Worm (Caenorhabditis elegans) whole organism, L1 larva: Measurements from ENCODE around the gene frm-3.

Source experiments
- C16A3.4 ChIP-seq: fragments of 150-350 bp; optimal IDR thresholded peaks from 2 replicates; lab custom pipeline; 2014; ENCODE audit warnings: missing biosample characterization, missing genetic modification characterization
- C34B4.2 ChIP-seq: sonication (generic microtip); optimal IDR thresholded peaks from 2 replicates; lab custom pipeline; 2017; ENCODE audit warnings: mild to moderate bottlenecking, missing genetic modification characterization, missing compliant biosample characterization
- aha-1 ChIP-seq: fragments of 150-350 bp; optimal IDR thresholded peaks from 2 replicates; lab custom pipeline; 2014; ENCODE audit warnings: missing biosample characterization, missing genetic modification characterization
- alr-1 ChIP-seq: fragments of 200-800 bp; sonication (Bioruptor generic); optimal IDR thresholded peaks from 2 replicates; lab custom pipeline; 2018; ENCODE audit warnings: borderline replicate concordance, mild to moderate bottlenecking, missing genetic modification characterization, missing compliant biosample characterization
- aly-2 ChIP-seq: fragments of 150-350 bp; optimal IDR thresholded peaks from 2 replicates; lab custom pipeline; 2014; ENCODE audit warnings: missing biosample characterization, missing genetic modification characterization
- blmp-1 ChIP-seq: fragments of 150-350 bp; optimal IDR thresholded peaks from 2 replicates; lab custom pipeline; 2014; ENCODE audit warnings: missing biosample characterization, missing genetic modification characterization
- ceh-63 ChIP-seq: fragments of 200-800 bp; sonication (Bioruptor generic); optimal IDR thresholded peaks from 2 replicates; lab custom pipeline; 2018; ENCODE audit warnings: mild to moderate bottlenecking, missing genetic modification characterization, missing compliant biosample characterization
- ceh-8 ChIP-seq: fragments of 200-800 bp; sonication (Bioruptor generic); optimal IDR thresholded peaks from 2 replicates; lab custom pipeline; 2018; ENCODE audit warnings: mild to moderate bottlenecking, missing genetic modification characterization, moderate library complexity, missing compliant biosample characterization
- ceh-82 ChIP-seq, 3 experiments: fragments of 150-350 bp in 1 of 3; sonication (generic microtip) in 2 of 3; optimal IDR thresholded peaks; 2 replicates each; lab custom pipeline; 2014 to 2017; ENCODE audit warnings: missing biosample characterization in 3 of 3, missing genetic modification characterization in 3 of 3
- ceh-88 ChIP-seq: fragments of 200-800 bp; sonication (Bioruptor generic); IDR thresholded peaks from 2 replicates; pipeline ENCODE4 v1.3.6; 2022; ENCODE audit warnings: missing genetic modification characterization, missing compliant biosample characterization
- ceh-90 ChIP-seq: sonication (generic microtip); optimal IDR thresholded peaks from 2 replicates; lab custom pipeline; 2016; ENCODE audit warnings: missing genetic modification characterization, missing compliant biosample characterization
- dpl-1 ChIP-seq, 3 experiments: fragments of 150-350 bp in 2 of 3; sonication (generic microtip) in 1 of 3; optimal IDR thresholded peaks; 2 replicates each; lab custom pipeline; 2014 to 2017; ENCODE audit warnings: missing biosample characterization in 3 of 3, missing genetic modification characterization in 3 of 3, missing genetic modification reagents in 3 of 3
- dsc-1 ChIP-seq: sonication (generic microtip); optimal IDR thresholded peaks from 2 replicates; lab custom pipeline; 2016; ENCODE audit warnings: mild to moderate bottlenecking, missing genetic modification characterization, missing compliant biosample characterization
- egl-13 ChIP-seq: sonication (generic microtip); optimal IDR thresholded peaks from 2 replicates; lab custom pipeline; 2016; ENCODE audit warnings: missing genotype, missing genetic modification reagents, missing genetic modification characterization, missing compliant biosample characterization
- egl-27 ChIP-seq, 2 experiments: fragments of 150-350 bp in 1 of 2; sonication (generic microtip); optimal IDR thresholded peaks; 3 replicates each; lab custom pipeline; 2017 to 2018; ENCODE audit warnings: missing biosample characterization in 2 of 2, missing genetic modification characterization in 2 of 2, missing genetic modification reagents in 2 of 2
- ets-5 ChIP-seq: fragments of 200-800 bp; sonication (Bioruptor generic); IDR thresholded peaks from 2 replicates; pipeline ENCODE4 v1.3.6; 2022; ENCODE audit warnings: missing genetic modification characterization, missing compliant biosample characterization
- fkh-10 ChIP-seq: sonication (generic microtip); optimal IDR thresholded peaks from 2 replicates; lab custom pipeline; 2017; ENCODE audit warnings: missing biosample characterization, missing genetic modification reagents, missing genetic modification characterization
- fkh-4 ChIP-seq: sonication (generic microtip); optimal IDR thresholded peaks from 2 replicates; lab custom pipeline; 2016; ENCODE audit warnings: missing compliant biosample characterization, missing genetic modification characterization, borderline replicate concordance
- fkh-8 ChIP-seq: sonication (generic microtip); optimal IDR thresholded peaks from 2 replicates; lab custom pipeline; 2016; ENCODE audit warnings: mild to moderate bottlenecking, missing genetic modification characterization, missing compliant biosample characterization
- grh-1 ChIP-seq: fragments of 200-800 bp; sonication (Bioruptor generic); IDR thresholded peaks from 2 replicates; pipeline ENCODE4 v1.3.6; 2022; ENCODE audit warnings: missing genetic modification reagents, missing genetic modification characterization, missing compliant biosample characterization
- lin-14 ChIP-seq: fragments of 200-800 bp; sonication (Bioruptor generic); optimal IDR thresholded peaks from 2 replicates; lab custom pipeline; 2018; ENCODE audit warnings: mild to moderate bottlenecking, missing genetic modification characterization, moderate library complexity, missing compliant biosample characterization
- lin-39 ChIP-seq: fragments of 150-350 bp; optimal IDR thresholded peaks from 2 replicates; lab custom pipeline; 2014; ENCODE audit warnings: missing biosample characterization, missing genetic modification reagents, missing genetic modification characterization
- lir-3 ChIP-seq: sonication (generic microtip); optimal IDR thresholded peaks from 2 replicates; lab custom pipeline; 2016; ENCODE audit warnings: mild to moderate bottlenecking, missing genetic modification characterization, moderate library complexity, missing compliant biosample characterization; ENCODE audit not compliant: poor library complexity
- lsy-2 ChIP-seq, 2 experiments: fragments of 150-350 bp; optimal IDR thresholded peaks; 2 replicates each; lab custom pipeline; 2014; ENCODE audit warnings: missing biosample characterization in 2 of 2, missing genetic modification characterization in 2 of 2
- mab-9 ChIP-seq: fragments of 200-800 bp; sonication (Bioruptor generic); IDR thresholded peaks from 2 replicates; pipeline ENCODE4 v1.3.6; 2022; ENCODE audit warnings: missing genetic modification reagents, missing genetic modification characterization, missing compliant biosample characterization
- mef-2 ChIP-seq: fragments of 150-350 bp; optimal IDR thresholded peaks from 2 replicates; lab custom pipeline; 2014; ENCODE audit warnings: missing biosample characterization, missing genetic modification characterization
- mep-1 ChIP-seq: fragments of 150-350 bp; optimal IDR thresholded peaks from 2 replicates; lab custom pipeline; 2014; ENCODE audit warnings: missing biosample characterization, missing genetic modification characterization
- nhr-11 ChIP-seq: fragments of 150-350 bp; optimal IDR thresholded peaks from 2 replicates; lab custom pipeline; 2014; ENCODE audit warnings: missing biosample characterization, missing genetic modification characterization
- nhr-12 ChIP-seq: sonication (generic microtip); optimal IDR thresholded peaks from 2 replicates; lab custom pipeline; 2017; ENCODE audit warnings: missing biosample characterization, missing genetic modification characterization
- nhr-19 ChIP-seq: fragments of 200-800 bp; sonication (Bioruptor generic); conservative IDR thresholded peaks from 2 replicates; pipeline ENCODE4 v1.3.6; 2022; ENCODE audit warnings: missing genetic modification characterization, missing compliant biosample characterization
- nhr-20 ChIP-seq: sonication (generic microtip); optimal IDR thresholded peaks from 2 replicates; lab custom pipeline; 2016; ENCODE audit warnings: mild to moderate bottlenecking, missing genetic modification characterization, missing compliant biosample characterization
- nhr-237 ChIP-seq: fragments of 150-350 bp; optimal IDR thresholded peaks from 2 replicates; lab custom pipeline; 2014; ENCODE audit warnings: missing biosample characterization, missing genetic modification characterization
- nhr-28 ChIP-seq: fragments of 150-350 bp; optimal IDR thresholded peaks from 2 replicates; lab custom pipeline; 2014; ENCODE audit warnings: missing biosample characterization, missing genetic modification characterization
- nhr-47 ChIP-seq: sonication (generic microtip); optimal IDR thresholded peaks from 2 replicates; lab custom pipeline; 2016; ENCODE audit warnings: mild to moderate bottlenecking, missing genetic modification characterization, moderate library complexity, missing compliant biosample characterization
- nhr-71 ChIP-seq: sonication (generic microtip); optimal IDR thresholded peaks from 2 replicates; lab custom pipeline; 2016; ENCODE audit warnings: mild to moderate bottlenecking, missing genetic modification characterization, moderate library complexity, missing compliant biosample characterization
- nhr-77 ChIP-seq: fragments of 150-350 bp; optimal IDR thresholded peaks from 2 replicates; lab custom pipeline; 2014; ENCODE audit warnings: missing biosample characterization, missing genetic modification characterization
- nhr-90 ChIP-seq: sonication (generic microtip); optimal IDR thresholded peaks from 2 replicates; lab custom pipeline; 2016; ENCODE audit warnings: mild to moderate bottlenecking, missing genetic modification characterization, missing compliant biosample characterization; ENCODE audit not compliant: poor library complexity
- pag-3 ChIP-seq: sonication (generic microtip); optimal IDR thresholded peaks from 2 replicates; lab custom pipeline; 2017; ENCODE audit warnings: missing genetic modification characterization, mild to moderate bottlenecking, missing compliant biosample characterization, antibody characterized with exemption, borderline replicate concordance; ENCODE audit not compliant: insufficient read depth
- pqm-1 ChIP-seq: sonication (generic microtip); optimal IDR thresholded peaks from 3 replicates; lab custom pipeline; 2017; ENCODE audit warnings: missing biosample characterization, missing genetic modification characterization
- rnt-1 ChIP-seq: sonication (generic microtip); optimal IDR thresholded peaks from 2 replicates; lab custom pipeline; 2016; ENCODE audit warnings: mild to moderate bottlenecking, missing genetic modification characterization, moderate library complexity, missing compliant biosample characterization
- snu-23 ChIP-seq: sonication (generic microtip); optimal IDR thresholded peaks from 2 replicates; lab custom pipeline; 2016; ENCODE audit warnings: missing genetic modification characterization, missing compliant biosample characterization
- swsn-7 ChIP-seq: sonication (generic microtip); optimal IDR thresholded peaks from 2 replicates; lab custom pipeline; 2016; ENCODE audit warnings: missing genetic modification characterization, missing compliant biosample characterization
- xbp-1 ChIP-seq: sonication (generic microtip); optimal IDR thresholded peaks from 2 replicates; lab custom pipeline; 2016; ENCODE audit warnings: missing genetic modification characterization, missing compliant biosample characterization
- zag-1 ChIP-seq: fragments of 150-350 bp; optimal IDR thresholded peaks from 2 replicates; lab custom pipeline; 2014; ENCODE audit warnings: missing biosample characterization, missing genetic modification characterization
- zip-4 ChIP-seq: fragments of 200-800 bp; sonication (Bioruptor generic); optimal IDR thresholded peaks from 2 replicates; lab custom pipeline; 2018; ENCODE audit warnings: mild to moderate bottlenecking, missing genetic modification characterization, moderate library complexity, missing compliant biosample characterization

Gene frm-3

ce11 chrX:11598839-11599238, 26.5 kb downstream of the frm-3 start (continued):
- TF ChIP-seq fkh-10 (GFP tag; lab: Kevin White, UChicago) (no peak), rnt-1 (tag; lab: Kevin White, UChicago) (no peak), nhr-19 (GFP tag; lab: Robert Waterston, UW) (peak; percentile 29; the same call in 1 of the 2 replicates), nhr-71 (tag; lab: Kevin White, UChicago) (peak; percentile 22), nhr-77 (tag; lab: Kevin White, UChicago) (no peak), pag-3 (no peak), blmp-1 (tag; lab: Kevin White, UChicago) (peak; percentile 6)
- TF ChIP-seq, all 84 proteins: peak for 7

- no peak for TF ChIP-seq lir-3 (tag; lab: Kevin White, UChicago)
- no peak for TF ChIP-seq ceh-8
- no peak for TF ChIP-seq ceh-63 (GFP tag; lab: Kevin White, UChicago)
- TF ChIP-seq egl-27 (tag; optimal IDR thresholded peaks at IDR 0.05; lab: Kevin White, UChicago), result no peak
- TF ChIP-seq nhr-11 (tag; lab: Kevin White, UChicago), result no peak
- TF ChIP-seq ceh-82 (tag; optimal IDR thresholded peaks at IDR 0.05; lab: Kevin White, UChicago), result no peak
- TF ChIP-seq C16A3.4 (tag; lab: Kevin White, UChicago), result no peak
- peak; percentile 67 for TF ChIP-seq dsc-1 (tag; lab: Kevin White, UChicago)
- no peak for TF ChIP-seq C34B4.2 (tag; lab: Kevin White, UChicago)
- TF ChIP-seq egl-13 (tag; lab: Kevin White, UChicago), result no peak
- peak; percentile 0 for TF ChIP-seq fkh-4 (tag; lab: Kevin White, UChicago)
- TF ChIP-seq alr-1, result no peak
- no peak for TF ChIP-seq pqm-1
- TF ChIP-seq fkh-10 (GFP tag; lab: Kevin White, UChicago), result no peak
- TF ChIP-seq mep-1 (tag; lab: Kevin White, UChicago), result peak; percentile 17
- no peak for TF ChIP-seq aly-2 (tag; lab: Kevin White, UChicago)
- TF ChIP-seq mef-2 (tag; lab: Kevin White, UChicago), result no peak
- no peak for TF ChIP-seq lin-39
- no peak for TF ChIP-seq nhr-20 (tag; lab: Kevin White, UChicago)
- TF ChIP-seq grh-1, result no peak
- no peak for TF ChIP-seq dpl-1 (GFP tag; optimal IDR thresholded peaks at IDR 0.05; lab: Kevin White, UChicago)
- TF ChIP-seq ceh-90 (tag; lab: Kevin White, UChicago), result no peak
- no peak for TF ChIP-seq zip-4 (GFP tag; lab: Kevin White, UChicago)
- TF ChIP-seq zag-1 (tag; lab: Kevin White, UChicago), result no peak
- TF ChIP-seq swsn-7 (tag; lab: Kevin White, UChicago), result no peak
Measured at ce11 chrX:11600488-11601106, 28.3 kb downstream of the frm-3 start.

ce11 chrX:11603234-11604108, 31.2 kb downstream of the frm-3 start:
- no peak for TF ChIP-seq rnt-1 (tag; lab: Kevin White, UChicago)
- peak; percentile 52 to 70 for TF ChIP-seq lsy-2 (tag; optimal IDR thresholded peaks at IDR 0.05; lab: Kevin White, UChicago)
- no peak for TF ChIP-seq dpl-1 (GFP tag; optimal IDR thresholded peaks at IDR 0.05; lab: Kevin White, UChicago)
- 0 out of 2 replicates have a peak, but pooled peaks have one; percentile 27 for TF ChIP-seq ceh-88 (GFP tag; lab: Robert Waterston, UW)
- TF ChIP-seq pqm-1, result no peak
- TF ChIP-seq snu-23, result peak; percentile 58
- TF ChIP-seq dsc-1 (tag; lab: Kevin White, UChicago), result peak; percentile 56
- peak; percentile 47 for TF ChIP-seq nhr-47
- TF ChIP-seq ceh-90 (tag; lab: Kevin White, UChicago), result no peak
- TF ChIP-seq lin-14 (GFP tag; lab: Kevin White, UChicago), result peak; percentile 31
- TF ChIP-seq nhr-12 (tag; lab: Kevin White, UChicago), result no peak
- TF ChIP-seq nhr-20 (tag; lab: Kevin White, UChicago), result peak; percentile 23
- no peak for TF ChIP-seq mab-9 (GFP tag; lab: Robert Waterston, UW)
- no peak for TF ChIP-seq nhr-28 (tag; lab: Kevin White, UChicago)
- peak; percentile 5 for TF ChIP-seq fkh-8 (tag; lab: Kevin White, UChicago)
- TF ChIP-seq ets-5 (GFP tag; lab: Robert Waterston, UW), result no peak
- no peak for TF ChIP-seq fkh-10 (GFP tag; lab: Kevin White, UChicago)
- peak; percentile 16 for TF ChIP-seq xbp-1 (tag; lab: Kevin White, UChicago)
- no peak for TF ChIP-seq nhr-237 (tag; lab: Kevin White, UChicago)
- TF ChIP-seq mep-1 (tag; lab: Kevin White, UChicago), result no peak
- no peak for TF ChIP-seq aha-1 (tag; lab: Kevin White, UChicago)
- peak; percentile 63 for TF ChIP-seq nhr-90 (tag; lab: Kevin White, UChicago)
